Worm (Caenorhabditis elegans) whole organism, mixed stage, embryonic: ENCODE data around the gene C27A2.8.

ENCODE experiments used
- blmp-1 ChIP-seq: fragments of 150-350 bp; optimal IDR thresholded peaks from 2 replicates; lab custom pipeline; 2014; ENCODE audit warnings: missing biosample characterization, missing genetic modification characterization
- ceh-83 ChIP-seq: fragments of 200-800 bp; sonication (Bioruptor generic); optimal IDR thresholded peaks from 2 replicates; lab custom pipeline; 2018; ENCODE audit warnings: mild to moderate bottlenecking, missing genetic modification characterization, missing compliant biosample characterization
- lin-32 ChIP-seq: fragments of 200-800 bp; sonication (Bioruptor generic); optimal IDR thresholded peaks from 2 replicates; lab custom pipeline; 2018; ENCODE audit warnings: mild to moderate bottlenecking, missing genetic modification characterization, missing compliant biosample characterization
- lsy-2 ChIP-seq: fragments of 150-350 bp; optimal IDR thresholded peaks from 2 replicates; lab custom pipeline; 2014; ENCODE audit warnings: missing biosample characterization, missing genetic modification characterization
- nhr-2 ChIP-seq: fragments of 150-350 bp; optimal IDR thresholded peaks from 2 replicates; lab custom pipeline; 2014; ENCODE audit warnings: missing biosample characterization, missing genetic modification characterization
- nhr-28 ChIP-seq: fragments of 150-350 bp; optimal IDR thresholded peaks from 2 replicates; lab custom pipeline; 2014; ENCODE audit warnings: missing biosample characterization, missing genetic modification characterization
- snpc-4 ChIP-seq: fragments of 150-350 bp; optimal IDR thresholded peaks from 2 replicates; lab custom pipeline; 2014; ENCODE audit warnings: missing biosample characterization, missing genetic modification characterization
- sptf-1 ChIP-seq: sonication (generic microtip); optimal IDR thresholded peaks from 2 replicates; lab custom pipeline; 2017; ENCODE audit warnings: mild to moderate bottlenecking, missing genetic modification characterization, moderate library complexity, missing compliant biosample characterization
- unc-39 ChIP-seq: fragments of 150-350 bp; optimal IDR thresholded peaks from 2 replicates; lab custom pipeline; 2014; ENCODE audit warnings: missing biosample characterization, missing genetic modification characterization
- unc-62 ChIP-seq: fragments of 150-350 bp; optimal IDR thresholded peaks from 2 replicates; lab custom pipeline; 2014; ENCODE audit warnings: missing biosample characterization, missing genetic modification reagents, missing genetic modification characterization

DNA sequence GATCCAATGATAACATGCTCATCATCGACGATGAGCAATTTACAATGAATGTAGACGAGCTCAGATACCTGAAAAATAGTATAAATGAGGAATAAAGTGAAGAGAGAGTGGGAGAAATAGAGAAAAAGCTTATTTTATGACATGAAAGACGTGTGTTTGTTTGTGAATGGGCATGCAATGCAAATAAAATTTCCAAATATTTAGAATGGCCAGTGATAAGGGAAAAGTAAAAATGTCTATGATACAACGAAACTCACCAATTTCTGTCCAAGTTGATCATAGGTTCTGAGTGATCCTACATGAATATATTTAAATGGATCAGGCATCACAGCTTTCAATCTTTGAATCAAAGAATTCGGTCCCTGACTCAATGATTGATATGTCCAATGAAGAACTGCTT, 18.3 kb upstream of the C27A2.8 start:
- TF ChIP-seq sptf-1 (tag; lab: Kevin White, UChicago) (no peak), unc-62 (GFP tag; lab: Kevin White, UChicago) (no peak), nhr-2 (no peak), nhr-28 (tag; lab: Kevin White, UChicago) (no peak), lin-32 (no peak), snpc-4 (no peak), lsy-2 (no peak), blmp-1 (tag; lab: Kevin White, UChicago) (no peak), ceh-83 (GFP tag; lab: Kevin White, UChicago) (no peak), unc-39 (no peak)
